Fruit fly (Drosophila melanogaster): ENCODE measurements around the gene CG9777.
A peak's percentile ranks its signal among the peaks of the same experiment; 100 is the strongest.

CG9777 gene

DNA sequence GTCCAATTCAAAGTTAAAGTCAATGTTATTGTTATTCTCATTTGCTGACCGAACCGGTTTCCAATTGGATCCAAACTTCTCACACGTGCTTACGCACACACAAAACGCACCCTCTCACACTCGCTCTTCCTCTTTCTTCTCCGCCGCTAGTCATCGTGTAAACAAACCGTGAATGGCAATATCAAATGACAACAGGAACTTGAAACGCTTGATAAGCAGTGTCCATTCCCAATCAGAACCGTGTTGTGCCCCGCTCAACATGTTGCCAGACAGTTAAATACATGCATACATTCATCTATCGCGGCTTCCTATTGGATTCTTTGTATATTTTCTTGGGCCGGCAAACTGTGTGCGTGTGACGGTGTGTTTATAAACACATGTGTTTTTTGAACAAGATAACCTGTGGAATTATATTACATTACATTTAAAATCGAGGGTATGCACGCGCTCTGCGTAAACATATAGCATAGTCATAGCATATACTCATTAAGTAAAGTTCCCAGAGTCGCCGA is 23.7 kb upstream of the CG9777 start (continued):
- TF ChIP-seq Antp (GFP tag; optimal IDR thresholded peaks at IDR 0.05) (no peak), sr (GFP tag; IDR thresholded peaks at IDR 0.05) (no peak), jing (GFP tag; optimal IDR thresholded peaks at IDR 0.05) (no peak), emc (GFP tag; optimal IDR thresholded peaks at IDR 0.05) (no peak), MESR4 (GFP tag; optimal IDR thresholded peaks at IDR 0.05) (no peak), run (tag; optimal IDR thresholded peaks at IDR 0.05) (no peak), zfh1 (GFP tag; IDR thresholded peaks at IDR 0.05) (no peak), cad (GFP tag; optimal IDR thresholded peaks at IDR 0.05) (no peak), CG4707 (GFP tag; optimal IDR thresholded peaks at IDR 0.05) (no peak), row (GFP tag; IDR thresholded peaks at IDR 0.05) (0 out of 3 replicates have a peak, but pooled peaks have one; percentile 19), insv (GFP tag; optimal IDR thresholded peaks at IDR 0.05) (peak; percentile 98 to 99), CG15011 (GFP tag; optimal IDR thresholded peaks at IDR 0.05) (no peak), scrt (GFP tag; optimal IDR thresholded peaks at IDR 0.05) (no peak), danr (GFP tag; IDR thresholded peaks at IDR 0.05) (no peak), HLH54F (GFP tag; optimal IDR thresholded peaks at IDR 0.05) (no peak), CG18011 (GFP tag; optimal IDR thresholded peaks at IDR 0.05) (no peak), Taf1 (GFP tag; IDR thresholded peaks at IDR 0.05) (no peak), stc (GFP tag; IDR thresholded peaks at IDR 0.05) (no peak), Oli (tag; optimal IDR thresholded peaks at IDR 0.05) (no peak), CG3281 (GFP tag; optimal IDR thresholded peaks at IDR 0.05) (no peak), GATAe (GFP tag; conservative IDR thresholded peaks at IDR 0.05) (no peak), CG12219 (GFP tag; optimal IDR thresholded peaks at IDR 0.05) (peak; percentile 41), Aef1 (GFP tag; IDR thresholded peaks at IDR 0.05) (no peak), CG32772 (GFP tag; IDR thresholded peaks at IDR 0.05) (no peak), lola (GFP tag; optimal IDR thresholded peaks at IDR 0.05) (no peak), ato (GFP tag; IDR thresholded peaks at IDR 0.05; ENCODE audit: partially characterized antibody) (no peak), CG18599 (GFP tag; optimal IDR thresholded peaks at IDR 0.05) (peak; percentile 40), CG12236 (GFP tag; optimal IDR thresholded peaks at IDR 0.05) (no peak), CG4404 (GFP tag; IDR thresholded peaks at IDR 0.05) (no peak), prd (optimal IDR thresholded peaks at IDR 0.05) (no peak), prd (GFP tag; IDR thresholded peaks at IDR 0.05) (no peak), CG1233 (GFP tag; optimal IDR thresholded peaks at IDR 0.05) (no peak), rib (GFP tag; IDR thresholded peaks at IDR 0.05) (0 out of 2 replicates have a peak, but pooled peaks have one; percentile 57), Stat92E (GFP tag; optimal IDR thresholded peaks at IDR 0.05) (peak in 1 of 3 experiments; percentile 11), ash1 (GFP tag; optimal IDR thresholded peaks at IDR 0.05) (no peak), CG7786 (GFP tag; optimal IDR thresholded peaks at IDR 0.05) (no peak), CG30020 (tag; optimal IDR thresholded peaks at IDR 0.05) (no peak), CG10321 (GFP tag; IDR thresholded peaks at IDR 0.05) (no peak), CG2875 (GFP tag; optimal IDR thresholded peaks at IDR 0.05) (no peak), Scr (GFP tag; IDR thresholded peaks at IDR 0.05; ENCODE audit: partially characterized antibody) (no peak), Blimp-1 (GFP tag; optimal IDR thresholded peaks at IDR 0.05) (peak; percentile 11), onecut (GFP tag; IDR thresholded peaks at IDR 0.05) (no peak), Atf-2 (GFP tag; optimal IDR thresholded peaks at IDR 0.05) (no peak), br (optimal IDR thresholded peaks at IDR 0.05) (no peak), CG1647 (GFP tag; optimal IDR thresholded peaks at IDR 0.05) (no peak), Lhr (GFP tag; optimal IDR thresholded peaks at IDR 0.05) (no peak), CG3407 (GFP tag; optimal IDR thresholded peaks at IDR 0.05) (no peak), Atf6 (GFP tag; IDR thresholded peaks at IDR 0.05) (no peak), ara (GFP tag; IDR thresholded peaks at IDR 0.05) (0 out of 2 replicates have a peak, but pooled peaks have one; percentile 38), BtbVII (GFP tag; optimal IDR thresholded peaks at IDR 0.05) (peak; percentile 60), tgo (GFP tag; IDR thresholded peaks at IDR 0.05) (no peak)
